Fruit fly (Drosophila melanogaster) whole organism, pupa: ENCODE results near the gene CG14566.

Experiments
- CG10348 ChIP-seq: fragments of 200-800 bp; sonication (Bioruptor generic); IDR thresholded peaks from 2 replicates; pipeline ENCODE4 v1.3.6; 2022; ENCODE audit warnings: missing biosample characterization, missing genetic modification characterization
- CG8159 ChIP-seq: fragments of 200-800 bp; sonication (Bioruptor generic); optimal IDR thresholded peaks from 3 replicates; lab custom pipeline; 2018; ENCODE audit warnings: missing biosample characterization, mild to moderate bottlenecking, missing genetic modification characterization, moderate library complexity
- CG9948 ChIP-seq: fragments of 200-800 bp; sonication (Bioruptor generic); optimal IDR thresholded peaks from 2 replicates; lab custom pipeline; 2018; ENCODE audit warnings: missing biosample characterization, mild to moderate bottlenecking, missing genetic modification characterization, moderate library complexity
- Pif1A ChIP-seq: fragments of 200-800 bp; sonication (Bioruptor generic); optimal IDR thresholded peaks from 3 replicates; lab custom pipeline; 2016; ENCODE audit warnings: missing biosample characterization, missing genetic modification characterization

dm6 chr3L:21756857-21757256, 16.7 kb upstream of the CG14566 start, which contains the start of gene CG14564:
- TF ChIP-seq CG10348 (GFP tag; lab: Robert Waterston, UW) (no peak), Pif1A (GFP tag; lab: Kevin White, UChicago) (no peak), CG8159 (no peak), CG9948 (tag; lab: Kevin White, UChicago) (no peak)
